Worm (Caenorhabditis elegans) whole organism, L4 larva: ENCODE results near the gene F10E9.1.

Source experiments
- F37D6.2 ChIP-seq: sonication (generic microtip); optimal IDR thresholded peaks from 2 replicates; lab custom pipeline; 2016; ENCODE audit warnings: mild to moderate bottlenecking, missing genetic modification characterization, missing compliant biosample characterization
- R02D3.7 ChIP-seq: fragments of 150-350 bp; sonication (generic microtip); optimal IDR thresholded peaks from 3 replicates; lab custom pipeline; 2014; ENCODE audit warnings: missing biosample characterization, missing genetic modification characterization
- T20F7.1 ChIP-seq: fragments of 200-800 bp; sonication (Bioruptor generic); optimal IDR thresholded peaks from 2 replicates; lab custom pipeline; 2018; ENCODE audit warnings: mild to moderate bottlenecking, missing genetic modification characterization, missing compliant biosample characterization
- ZK337.2 ChIP-seq: fragments of 200-800 bp; sonication (Bioruptor generic); IDR thresholded peaks from 2 replicates; pipeline ENCODE4 v1.3.6; 2022; ENCODE audit warnings: missing genetic modification reagents, missing genetic modification characterization, missing compliant biosample characterization
- aha-1 ChIP-seq: fragments of 150-350 bp; peaks from one replicate; lab custom pipeline; 2014; ENCODE audit warnings: missing biosample characterization, missing genetic modification characterization
- arid-1 ChIP-seq: fragments of 200-800 bp; sonication (Bioruptor generic); conservative IDR thresholded peaks from 2 replicates; pipeline ENCODE4 v1.3.6; 2022; ENCODE audit warnings: missing genetic modification reagents, missing genetic modification characterization, missing compliant biosample characterization
- ceh-20 ChIP-seq: fragments of 200-800 bp; sonication (Bioruptor generic); IDR thresholded peaks from 2 replicates; pipeline ENCODE4 v1.3.6; 2022; ENCODE audit warnings: missing genetic modification reagents, missing genetic modification characterization, missing compliant biosample characterization
- ceh-44 ChIP-seq: fragments of 200-800 bp; sonication (Bioruptor generic); IDR thresholded peaks from 2 replicates; pipeline ENCODE4 v1.3.6; 2022; ENCODE audit warnings: missing genetic modification reagents, missing genetic modification characterization, missing compliant biosample characterization
- cey-2 ChIP-seq: sonication (generic microtip); optimal IDR thresholded peaks from 3 replicates; lab custom pipeline; 2017; ENCODE audit warnings: missing genetic modification characterization, mild to moderate bottlenecking, missing compliant biosample characterization, antibody characterized with exemption, borderline replicate concordance; ENCODE audit not compliant: insufficient read depth
- ctbp-1 ChIP-seq: fragments of 200-800 bp; sonication (Bioruptor generic); IDR thresholded peaks from 2 replicates; pipeline ENCODE4 v1.3.6; 2022; ENCODE audit warnings: missing genetic modification reagents, missing genetic modification characterization, missing compliant biosample characterization
- duxl-1 ChIP-seq: sonication (generic microtip); optimal IDR thresholded peaks from 2 replicates; lab custom pipeline; 2016; ENCODE audit warnings: mild to moderate bottlenecking, missing genetic modification characterization, moderate library complexity, missing compliant biosample characterization; ENCODE audit not compliant: poor library complexity
- hlh-11 ChIP-seq: fragments of 200-800 bp; sonication (Bioruptor generic); optimal IDR thresholded peaks from 2 replicates; lab custom pipeline; 2018; ENCODE audit warnings: mild to moderate bottlenecking, missing genetic modification characterization, missing compliant biosample characterization
- hmg-1.1 ChIP-seq: fragments of 200-800 bp; sonication (Bioruptor generic); IDR thresholded peaks from 2 replicates; pipeline ENCODE4 v1.3.6; 2022; ENCODE audit warnings: missing genetic modification reagents, missing genetic modification characterization, missing compliant biosample characterization
- lin-29 ChIP-seq: fragments of 200-800 bp; sonication (Bioruptor generic); IDR thresholded peaks from 2 replicates; pipeline ENCODE4 v1.3.6; 2022; ENCODE audit warnings: missing genetic modification reagents, missing genetic modification characterization, missing compliant biosample characterization
- lsy-2 ChIP-seq, 2 experiments: fragments of 150-350 bp in 1 of 2; sonication (generic microtip) in 1 of 2; optimal IDR thresholded peaks; 2 replicates each; lab custom pipeline; 2014 to 2017; ENCODE audit warnings: missing biosample characterization in 2 of 2, missing genetic modification characterization in 2 of 2
- mdt-29 ChIP-seq: fragments of 200-800 bp; sonication (Bioruptor generic); IDR thresholded peaks from 2 replicates; pipeline ENCODE4 v1.3.6; 2022; ENCODE audit warnings: missing genetic modification reagents, missing genetic modification characterization, missing compliant biosample characterization
- nhr-11 ChIP-seq: fragments of 150-350 bp; optimal IDR thresholded peaks from 2 replicates; lab custom pipeline; 2014; ENCODE audit warnings: missing biosample characterization, missing genetic modification characterization
- nhr-28 ChIP-seq: fragments of 150-350 bp; optimal IDR thresholded peaks from 2 replicates; lab custom pipeline; 2014; ENCODE audit warnings: missing biosample characterization, missing genetic modification characterization
- nhr-77 ChIP-seq: fragments of 150-350 bp; optimal IDR thresholded peaks from 2 replicates; lab custom pipeline; 2014; ENCODE audit warnings: missing biosample characterization, missing genetic modification characterization
- php-3 ChIP-seq: fragments of 200-800 bp; sonication (Bioruptor generic); IDR thresholded peaks from 2 replicates; pipeline ENCODE4 v1.3.6; 2022; ENCODE audit warnings: missing genetic modification reagents, missing genetic modification characterization, missing compliant biosample characterization
- set-16 ChIP-seq: fragments of 200-800 bp; sonication (Bioruptor generic); IDR thresholded peaks from 2 replicates; pipeline ENCODE4 v1.3.6; 2022; ENCODE audit warnings: missing genetic modification reagents, missing genetic modification characterization, missing compliant biosample characterization
- tag-97 ChIP-seq: fragments of 200-800 bp; sonication (Bioruptor generic); IDR thresholded peaks from 2 replicates; pipeline ENCODE4 v1.3.6; 2022; ENCODE audit warnings: missing genetic modification characterization, missing compliant biosample characterization
- unc-130 ChIP-seq: sonication (generic microtip); optimal IDR thresholded peaks from 2 replicates; lab custom pipeline; 2016; ENCODE audit warnings: missing genetic modification reagents, missing genetic modification characterization, missing compliant biosample characterization
- unc-62 ChIP-seq, 3 experiments: fragments of 150-350 bp in 1 of 3; sonication (generic microtip); optimal IDR thresholded peaks in 2 of 3; peaks in 1 of 3; 1 replicate in 1 of 3; 2 replicates in 2 of 3; lab custom pipeline; 2014 to 2017; ENCODE audit warnings: missing biosample characterization in 3 of 3, missing genetic modification characterization in 3 of 3, missing genetic modification reagents in 3 of 3, missing genotype in 1 of 3
- zfp-2 ChIP-seq: sonication (generic microtip); optimal IDR thresholded peaks from 2 replicates; lab custom pipeline; 2016; ENCODE audit warnings: mild to moderate bottlenecking, missing genetic modification characterization, missing compliant biosample characterization
- zip-11 ChIP-seq: fragments of 200-800 bp; sonication (Bioruptor generic); IDR thresholded peaks from 2 replicates; pipeline ENCODE4 v1.3.6; 2022; ENCODE audit warnings: missing genetic modification characterization, missing compliant biosample characterization
- ztf-11 ChIP-seq: fragments of 150-350 bp; optimal IDR thresholded peaks from 2 replicates; lab custom pipeline; 2014; ENCODE audit warnings: missing biosample characterization, missing genetic modification characterization
- ztf-7 ChIP-seq: fragments of 150-350 bp; optimal IDR thresholded peaks from 2 replicates; lab custom pipeline; 2014; ENCODE audit warnings: missing biosample characterization, missing genetic modification characterization

The F10E9.1 gene

ce11 chrIII:8322645-8323213 lies at the start of gene F10E9.1:
Gene F10E9.1, plus strand, starts transcription at chrIII:8323163.
- TF ChIP-seq nhr-11 (tag; lab: Kevin White, UChicago) (peak; percentile 68), duxl-1 (tag; lab: Kevin White, UChicago) (no peak)

DNA sequence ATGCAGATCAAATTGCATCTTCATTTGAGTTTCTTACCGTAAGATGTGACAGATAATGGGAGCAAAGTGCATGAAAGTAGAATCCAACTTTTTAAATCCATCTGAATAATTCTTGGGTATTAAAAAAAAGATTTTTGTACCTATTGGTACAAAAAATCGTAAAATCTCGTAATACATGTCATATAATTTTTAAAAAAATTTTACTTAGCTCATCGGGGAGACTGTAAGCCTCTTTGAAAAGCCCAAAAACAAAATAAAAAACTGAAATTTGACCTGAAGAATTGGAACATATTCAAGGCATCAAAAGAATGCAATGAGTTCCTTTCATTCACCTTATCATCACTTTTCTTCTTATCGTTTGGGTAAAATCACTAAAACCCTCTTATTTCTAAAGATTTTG lies 47.1 kb upstream of the F10E9.1 start, which contains the start of gene clec-160:
clec-160 (minus strand) TSS at position 101 of the 400 bp plus-strand sequence.
- TF ChIP-seq nhr-28 = no peak
- no peak for TF ChIP-seq unc-130 (GFP tag; lab: Kevin White, UChicago)
- TF ChIP-seq ztf-7 (tag; lab: Kevin White, UChicago) = no peak
- TF ChIP-seq ceh-20 (GFP tag; lab: Robert Waterston, UW) = no peak
- no peak for TF ChIP-seq arid-1 (GFP tag; lab: Robert Waterston, UW)
- TF ChIP-seq php-3 (GFP tag; lab: Robert Waterston, UW) = no peak
- no peak for TF ChIP-seq zfp-2 (tag; lab: Kevin White, UChicago)
- no peak for TF ChIP-seq mdt-29
- no peak for TF ChIP-seq ztf-11
- no peak for TF ChIP-seq tag-97

ce11 chrIII:8278801-8279200 lies 44.2 kb upstream of the F10E9.1 start, which contains the start of gene mig-10:
Gene mig-10, plus strand, starts transcription at chrIII:8279101.
- no peak for TF ChIP-seq arid-1 (GFP tag; lab: Robert Waterston, UW)

DNA sequence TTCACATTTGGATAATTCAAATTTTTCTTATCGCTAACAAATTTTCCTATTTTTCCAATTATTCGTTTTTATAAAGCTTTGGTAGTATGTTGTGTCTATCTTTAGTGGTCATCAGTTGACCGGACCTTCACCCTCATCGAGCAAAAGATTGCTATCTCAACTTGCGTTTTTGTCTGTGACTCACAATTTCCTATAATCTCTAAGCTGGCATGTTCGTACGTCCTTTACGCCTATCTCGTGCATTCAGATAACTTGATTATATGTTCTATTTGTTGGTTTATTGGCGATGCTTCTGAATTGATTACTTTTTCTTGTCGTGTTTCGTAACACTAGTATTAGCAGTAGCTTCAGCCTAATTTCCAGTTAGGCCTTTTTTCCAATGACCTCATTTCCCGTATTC lies 43.4 kb upstream of the F10E9.1 start:
- TF ChIP-seq ceh-20 (GFP tag; lab: Robert Waterston, UW) (no peak), cey-2 (tag; lab: Kevin White, UChicago) (no peak), lsy-2 (tag; optimal IDR thresholded peaks at IDR 0.05; lab: Kevin White, UChicago) (no peak), R02D3.7 (tag; lab: Kevin White, UChicago) (no peak), ctbp-1 (GFP tag; lab: Robert Waterston, UW) (no peak), ceh-44 (no peak)

DNA sequence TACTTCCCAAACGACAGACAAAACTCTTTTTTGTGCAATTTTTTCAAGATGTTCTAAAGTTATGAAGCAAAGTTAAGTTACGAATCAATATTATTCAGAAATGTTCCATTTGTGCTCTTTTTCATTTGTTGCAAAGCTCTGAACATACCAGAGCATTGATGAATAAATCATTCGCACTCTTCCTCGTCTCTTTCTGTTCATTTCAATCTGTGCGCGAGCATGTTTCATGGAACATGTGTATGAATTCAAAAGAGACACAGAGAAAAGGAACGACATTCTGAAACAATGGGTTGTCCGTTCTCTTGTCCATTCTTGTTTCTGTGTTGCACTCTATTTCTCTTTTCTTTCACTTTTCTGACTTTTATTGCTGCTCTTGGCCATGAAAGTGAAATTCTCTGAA lies 42.6 kb upstream of the F10E9.1 start:
- TF ChIP-seq unc-62 (GFP tag; optimal IDR thresholded peaks at IDR 0.05 in 1 of 2; lab: Kevin White, UChicago) (peak in 1 of 2 experiments; percentile 94), unc-62 (tag; optimal IDR thresholded peaks at IDR 0.05; lab: Kevin White, UChicago) (no peak), zip-11 (GFP tag; lab: Robert Waterston, UW) (no peak), aha-1 (tag; lab: Kevin White, UChicago) (peak; percentile 99)
- TF ChIP-seq, all 104 proteins: peak for 2

ce11 chrIII:8281310-8281709 lies 41.7 kb upstream of the F10E9.1 start:
- peak in 1 of 2 experiments; percentile 92 for TF ChIP-seq unc-62 (GFP tag; optimal IDR thresholded peaks at IDR 0.05 in 1 of 2; lab: Kevin White, UChicago)
- TF ChIP-seq unc-62 (tag; optimal IDR thresholded peaks at IDR 0.05; lab: Kevin White, UChicago) = no peak
- no peak for TF ChIP-seq T20F7.1 (GFP tag; lab: Kevin White, UChicago)
- no peak for TF ChIP-seq ceh-44
- no peak for TF ChIP-seq hmg-1.1 (GFP tag; lab: Robert Waterston, UW)
- TF ChIP-seq nhr-28 = no peak
- TF ChIP-seq ZK337.2 = no peak
- TF ChIP-seq set-16 (GFP tag; lab: Robert Waterston, UW) = no peak
- TF ChIP-seq lin-29 (GFP tag; lab: Robert Waterston, UW) = no peak

DNA sequence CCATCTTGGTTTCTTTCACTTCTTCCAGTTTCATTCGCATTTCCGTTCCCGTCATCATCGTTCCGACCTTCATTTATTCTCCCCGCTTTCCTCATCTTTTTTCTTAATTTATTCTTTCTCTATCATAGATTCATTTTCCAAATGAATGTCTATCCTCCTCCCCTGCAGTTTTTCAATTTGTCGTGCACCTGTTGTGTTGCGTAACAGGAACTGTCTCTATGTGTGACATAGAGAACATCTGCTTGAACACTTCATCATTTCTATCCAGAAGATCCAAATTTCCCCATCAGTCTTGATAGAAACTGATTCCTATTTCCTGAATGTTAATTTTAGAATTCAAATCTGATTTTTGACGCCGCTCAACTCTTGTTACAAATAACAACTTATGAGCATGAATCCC lies 39.4 kb upstream of the F10E9.1 start:
- TF ChIP-seq tag-97 (no peak), hmg-1.1 (GFP tag; lab: Robert Waterston, UW) (no peak), hlh-11 (tag; lab: Kevin White, UChicago) (no peak), F37D6.2 (tag; lab: Kevin White, UChicago) (no peak), nhr-77 (tag; lab: Kevin White, UChicago) (no peak)
- TF ChIP-seq, all 104 proteins: peak for 0
